Worm (Caenorhabditis elegans) whole organism, midembryonic: ENCODE measurements around the gene ntl-3.

Experiments
- T22C8.4 ChIP-seq: fragments of 200-800 bp; sonication (Bioruptor generic); IDR thresholded peaks from 2 replicates; pipeline ENCODE4 v1.3.6; 2022; ENCODE audit warnings: missing genetic modification characterization, missing compliant biosample characterization
- cog-1 ChIP-seq: sonication (generic microtip); optimal IDR thresholded peaks from 2 replicates; lab custom pipeline; 2016; ENCODE audit warnings: missing genetic modification characterization, missing compliant biosample characterization
- flt-1 ChIP-seq: fragments of 200-800 bp; sonication (Bioruptor generic); IDR thresholded peaks from 2 replicates; pipeline ENCODE4 v1.3.6; 2022; ENCODE audit warnings: missing genetic modification characterization, missing compliant biosample characterization
- klf-2 ChIP-seq: fragments of 200-800 bp; sonication (Bioruptor generic); conservative IDR thresholded peaks from 2 replicates; pipeline ENCODE4 v1.3.6; 2022; ENCODE audit warnings: missing genetic modification reagents, missing genetic modification characterization, missing compliant biosample characterization
- med-1 ChIP-seq: sonication (generic microtip); optimal IDR thresholded peaks from 2 replicates; lab custom pipeline; 2017; ENCODE audit warnings: missing genetic modification characterization, mild to moderate bottlenecking, missing compliant biosample characterization, antibody characterized with exemption, missing genetic modification reagents; ENCODE audit not compliant: insufficient read depth
- ref-1 ChIP-seq: fragments of 200-800 bp; sonication (Bioruptor generic); conservative IDR thresholded peaks from 2 replicates; pipeline ENCODE4 v1.3.6; 2022; ENCODE audit warnings: missing genetic modification reagents, missing genetic modification characterization, missing compliant biosample characterization
- tab-1 ChIP-seq: fragments of 200-800 bp; sonication (Bioruptor generic); IDR thresholded peaks from 2 replicates; pipeline ENCODE4 v1.3.6; 2022; ENCODE audit warnings: missing genetic modification characterization, missing compliant biosample characterization
- ztf-23 ChIP-seq: fragments of 200-800 bp; sonication (Bioruptor generic); IDR thresholded peaks from 2 replicates; pipeline ENCODE4 v1.3.6; 2022; ENCODE audit warnings: missing genetic modification reagents, missing genetic modification characterization, missing compliant biosample characterization
- ztf-29 ChIP-seq: fragments of 200-800 bp; sonication (Bioruptor generic); IDR thresholded peaks from 2 replicates; pipeline ENCODE4 v1.3.6; 2022; ENCODE audit warnings: missing genetic modification reagents, missing genetic modification characterization, missing compliant biosample characterization

The ntl-3 gene

DNA sequence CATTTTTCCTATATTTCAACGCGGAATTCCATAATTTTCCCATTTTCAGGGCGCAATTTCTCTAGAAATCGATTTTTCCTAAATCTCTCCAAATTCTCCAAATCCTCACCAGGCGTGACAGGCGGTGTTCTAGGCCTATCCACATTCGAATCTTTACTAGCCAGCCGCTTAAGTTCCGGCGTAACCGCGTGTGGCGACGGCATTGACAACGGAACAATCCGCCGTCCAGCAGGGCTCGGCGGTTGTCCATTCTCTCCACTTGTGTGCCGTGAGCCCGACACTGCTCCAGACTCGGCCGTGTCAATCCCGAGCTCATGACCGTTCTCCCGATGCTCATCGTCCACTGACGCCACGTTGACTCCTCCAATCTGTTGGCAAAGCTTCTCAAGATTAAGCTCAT is 3.3 kb downstream of the ntl-3 start:
- no peak for TF ChIP-seq klf-2 (GFP tag; lab: Robert Waterston, UW)
- no peak for TF ChIP-seq flt-1
- no peak for TF ChIP-seq ztf-29 (GFP tag; lab: Robert Waterston, UW)
- no peak for TF ChIP-seq T22C8.4 (GFP tag; lab: Robert Waterston, UW)
- TF ChIP-seq ref-1 (GFP tag; lab: Robert Waterston, UW) = no peak
- TF ChIP-seq med-1 = no peak

ce11 chrIII:11841728-11842127 is 4.5 kb downstream of the ntl-3 start:
- TF ChIP-seq ztf-29 (GFP tag; lab: Robert Waterston, UW) (no peak), klf-2 (GFP tag; lab: Robert Waterston, UW) (no peak), med-1 (no peak)

- no peak for TF ChIP-seq ztf-23 (GFP tag; lab: Robert Waterston, UW)
- no peak for TF ChIP-seq ztf-29 (GFP tag; lab: Robert Waterston, UW)
- TF ChIP-seq tab-1 = no peak
- no peak for TF ChIP-seq flt-1
- no peak for TF ChIP-seq ref-1 (GFP tag; lab: Robert Waterston, UW)
- no peak for TF ChIP-seq cog-1 (tag; lab: Kevin White, UChicago)
- TF ChIP-seq T22C8.4 (GFP tag; lab: Robert Waterston, UW) = no peak
- TF ChIP-seq med-1 = no peak
- TF ChIP-seq klf-2 (GFP tag; lab: Robert Waterston, UW) = no peak
Observed at ce11 chrIII:11836734-11837133, 9.5 kb downstream of the ntl-3 start.

- TF ChIP-seq ref-1 (GFP tag; lab: Robert Waterston, UW) (no peak), cog-1 (tag; lab: Kevin White, UChicago) (no peak), tab-1 (no peak)
Observed at ce11 chrIII:11836054-11836453, 10.2 kb downstream of the ntl-3 start.

ce11 chrIII:11834783-11835182 is 11.5 kb downstream of the ntl-3 start:
- no peak for TF ChIP-seq klf-2 (GFP tag; lab: Robert Waterston, UW)
- TF ChIP-seq ref-1 (GFP tag; lab: Robert Waterston, UW) = no peak
- TF ChIP-seq T22C8.4 (GFP tag; lab: Robert Waterston, UW) = no peak
- TF ChIP-seq ztf-29 (GFP tag; lab: Robert Waterston, UW) = no peak
- TF ChIP-seq cog-1 (tag; lab: Kevin White, UChicago) = no peak
- TF ChIP-seq flt-1 = no peak
- TF ChIP-seq tab-1 = no peak
- TF ChIP-seq ztf-23 (GFP tag; lab: Robert Waterston, UW) = no peak
- no peak for TF ChIP-seq med-1

DNA sequence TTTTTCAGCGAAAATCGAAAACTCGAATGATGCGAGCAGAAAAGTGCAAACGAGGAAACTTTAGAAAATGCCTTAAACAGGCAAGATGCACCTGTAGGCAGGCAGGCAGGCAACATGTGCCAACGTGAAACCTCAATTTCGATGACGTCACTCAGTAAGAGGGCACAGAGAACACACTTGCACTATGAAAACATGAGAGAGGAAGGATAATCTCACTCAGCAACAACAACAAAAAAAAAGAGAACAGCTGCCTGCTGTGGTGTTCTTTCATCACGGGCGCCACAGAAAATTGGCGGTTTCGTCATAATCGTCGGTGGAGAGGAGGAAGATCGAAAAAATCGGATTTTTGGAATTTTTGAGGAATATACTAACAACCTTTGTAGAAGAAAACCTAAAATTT is 12.1 kb downstream of the ntl-3 start:
- TF ChIP-seq tab-1 (0 out of 2 replicates have a peak, but pooled peaks have one; percentile 17), cog-1 (tag; lab: Kevin White, UChicago) (no peak)

ce11 chrIII:11833449-11833848 is 12.8 kb downstream of the ntl-3 start:
- TF ChIP-seq med-1 (no peak), cog-1 (tag; lab: Kevin White, UChicago) (no peak), flt-1 (no peak), T22C8.4 (GFP tag; lab: Robert Waterston, UW) (no peak), ztf-29 (GFP tag; lab: Robert Waterston, UW) (no peak), tab-1 (no peak), ref-1 (GFP tag; lab: Robert Waterston, UW) (no peak)

DNA sequence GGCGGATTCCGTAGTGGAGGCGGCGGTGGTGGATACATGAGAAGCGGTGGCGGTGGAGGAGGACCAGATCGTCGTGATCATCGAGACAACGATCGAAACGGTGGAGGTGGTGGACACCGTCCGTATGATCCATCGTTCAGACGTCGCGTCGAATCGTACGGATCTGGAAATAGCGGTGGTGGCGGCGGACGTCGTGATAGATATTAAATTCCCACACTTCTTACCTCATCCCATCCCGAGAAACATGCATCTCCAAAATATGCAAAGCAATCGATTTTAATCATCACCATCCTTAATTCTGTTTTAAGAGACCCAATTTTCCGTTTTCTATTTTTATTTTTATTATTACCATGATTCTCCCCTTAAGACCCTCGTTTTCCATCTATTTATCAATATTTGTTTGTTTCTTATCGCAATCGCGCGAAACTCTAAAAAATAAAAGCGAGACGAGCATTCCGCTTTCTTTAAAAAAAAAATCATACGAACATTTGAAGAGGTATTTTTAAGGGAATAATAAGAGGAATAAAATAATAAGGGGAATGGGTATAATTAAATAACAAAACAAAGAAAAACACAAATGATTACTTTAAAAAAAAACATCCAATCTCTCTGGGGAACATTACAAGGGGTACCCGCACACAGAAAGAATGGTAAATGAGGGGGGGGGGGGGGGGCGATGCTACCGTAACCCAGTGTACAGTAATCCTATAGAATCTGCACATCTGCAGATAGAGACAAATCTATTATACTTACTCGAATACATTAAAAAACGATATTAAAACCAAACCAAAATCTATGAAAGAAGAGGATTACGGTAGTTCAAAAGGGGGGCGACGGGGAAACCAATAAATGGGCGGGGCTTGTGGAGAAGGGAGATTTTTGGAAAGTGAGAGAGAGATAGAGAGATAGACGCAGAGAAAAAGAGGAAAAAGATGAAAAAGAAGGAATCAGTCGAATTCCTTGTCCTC is 15.5 kb downstream of the ntl-3 start:
- TF ChIP-seq T22C8.4 (GFP tag; lab: Robert Waterston, UW) = 0 out of 2 replicates have a peak, but pooled peaks have one; percentile 9
- no peak for TF ChIP-seq klf-2 (GFP tag; lab: Robert Waterston, UW)

DNA sequence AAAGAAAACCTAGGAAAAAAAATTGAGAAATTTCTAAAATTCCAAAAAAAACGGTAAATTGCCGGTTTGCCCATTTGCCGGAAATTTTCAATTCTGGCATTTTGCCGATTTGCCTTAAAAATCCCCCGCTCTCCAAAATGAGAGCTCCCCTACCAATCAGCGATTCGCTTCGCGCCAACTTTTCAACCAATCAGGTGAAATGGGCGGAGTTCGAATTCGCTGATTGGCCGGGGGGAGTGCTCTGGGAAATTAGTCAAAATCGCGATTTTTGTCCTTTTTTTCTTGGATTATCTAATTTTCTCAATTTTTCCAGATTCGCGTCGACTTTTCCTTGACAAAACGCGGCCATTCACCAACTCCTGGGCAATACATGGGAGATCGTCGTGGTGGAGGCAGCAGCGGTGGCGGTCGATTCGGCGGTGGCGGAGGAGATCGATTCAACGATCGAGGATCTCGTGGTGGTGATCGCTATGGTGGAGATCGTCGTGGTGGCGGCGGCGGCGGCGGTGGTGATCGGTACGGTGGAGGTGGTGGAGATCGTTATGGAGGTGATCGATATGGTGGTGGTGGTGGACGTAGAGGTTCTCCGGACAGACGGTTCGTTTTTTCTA is 16.6 kb downstream of the ntl-3 start:
- TF ChIP-seq T22C8.4 (GFP tag; lab: Robert Waterston, UW) = no peak
- peak; percentile 16; the same call in 1 of the 2 replicates for TF ChIP-seq ztf-23 (GFP tag; lab: Robert Waterston, UW)

DNA sequence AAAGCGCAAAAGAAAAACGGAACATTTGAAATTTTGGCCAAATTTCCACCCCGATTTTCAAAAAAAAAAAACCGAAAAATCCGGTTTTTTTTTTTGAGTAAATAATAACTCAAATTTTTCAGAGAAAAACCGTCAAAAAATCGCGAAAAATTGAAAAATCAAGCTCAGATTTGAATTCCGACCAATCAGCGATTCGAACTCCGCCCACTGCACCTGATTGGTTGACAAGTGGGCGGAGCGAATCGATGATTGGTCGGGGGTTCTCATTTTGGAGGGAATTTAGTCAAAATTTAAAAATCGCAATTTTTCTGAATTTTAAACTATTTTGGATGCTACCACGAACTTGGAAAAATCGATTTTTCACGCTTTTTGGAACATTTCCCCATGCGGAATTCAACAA is 17.2 kb downstream of the ntl-3 start:
- TF ChIP-seq cog-1 (tag; lab: Kevin White, UChicago) (no peak), ztf-23 (GFP tag; lab: Robert Waterston, UW) (no peak), klf-2 (GFP tag; lab: Robert Waterston, UW) (no peak), T22C8.4 (GFP tag; lab: Robert Waterston, UW) (no peak), flt-1 (no peak), ref-1 (GFP tag; lab: Robert Waterston, UW) (no peak), tab-1 (no peak), ztf-29 (GFP tag; lab: Robert Waterston, UW) (no peak), med-1 (no peak)

- TF ChIP-seq tab-1 (no peak), T22C8.4 (GFP tag; lab: Robert Waterston, UW) (no peak), ztf-23 (GFP tag; lab: Robert Waterston, UW) (no peak), ztf-29 (GFP tag; lab: Robert Waterston, UW) (no peak), med-1 (no peak), klf-2 (GFP tag; lab: Robert Waterston, UW) (no peak), flt-1 (no peak), cog-1 (tag; lab: Kevin White, UChicago) (no peak), ref-1 (GFP tag; lab: Robert Waterston, UW) (no peak)
Observed at ce11 chrIII:11826118-11826517, 20.1 kb downstream of the ntl-3 start, which contains the start of gene rsp-8. Gene rsp-8 (plus strand): TSS chrIII:11826418.
